Fruit fly (Drosophila melanogaster): ENCODE measurements around the gene Naglu.

Naglu gene

dm6 chr2L:8416350-8417046 is 4.8 kb upstream of the Naglu start (continued):
- TF ChIP-seq ttk (GFP tag; IDR thresholded peaks at IDR 0.05) (no peak), psq (GFP tag; optimal IDR thresholded peaks at IDR 0.05) (peak; percentile 69), Dref (GFP tag; IDR thresholded peaks at IDR 0.05) (no peak), HLH4C (GFP tag; IDR thresholded peaks at IDR 0.05; ENCODE audit: partially characterized antibody) (0 out of 3 replicates have a peak, but pooled peaks have one; percentile 34), Tbp (GFP tag; optimal IDR thresholded peaks at IDR 0.05) (no peak), CG8944 (GFP tag; optimal IDR thresholded peaks at IDR 0.05) (no peak), NC2β (GFP tag; optimal IDR thresholded peaks at IDR 0.05) (no peak), fd3F (GFP tag; optimal IDR thresholded peaks at IDR 0.05) (no peak), CG3163 (GFP tag; optimal IDR thresholded peaks at IDR 0.05) (no peak), tup (GFP tag; optimal IDR thresholded peaks at IDR 0.05) (no peak), usp (GFP tag; optimal IDR thresholded peaks at IDR 0.05) (no peak), CG15696 (tag; optimal IDR thresholded peaks at IDR 0.05) (peak; percentile 32), mirr (GFP tag; optimal IDR thresholded peaks at IDR 0.05) (no peak), vnd (GFP tag; IDR thresholded peaks at IDR 0.05; ENCODE audit: partially characterized antibody) (no peak), Xbp1 (GFP tag; optimal IDR thresholded peaks at IDR 0.05) (peak; percentile 3), CG14014 (GFP tag; IDR thresholded peaks at IDR 0.05) (no peak), Dek (tag; optimal IDR thresholded peaks at IDR 0.05) (no peak), CG9437 (GFP tag; optimal IDR thresholded peaks at IDR 0.05) (no peak), Opbp (GFP tag; IDR thresholded peaks at IDR 0.05; ENCODE audit: partially characterized antibody) (peak; percentile 11; the same call in 1 of the 3 replicates), Blimp-1 (GFP tag; optimal IDR thresholded peaks at IDR 0.05) (no peak), amos (GFP tag; IDR thresholded peaks at IDR 0.05; ENCODE audit: partially characterized antibody) (0 out of 2 replicates have a peak, but pooled peaks have one; percentile 17), CG2202 (tag; optimal IDR thresholded peaks at IDR 0.05) (no peak), HmgD (GFP tag; optimal IDR thresholded peaks at IDR 0.05) (peak; percentile 57), CG9797 (GFP tag; optimal IDR thresholded peaks at IDR 0.05) (no peak), ro (GFP tag; IDR thresholded peaks at IDR 0.05) (no peak), tin (GFP tag; optimal IDR thresholded peaks at IDR 0.05) (peak; percentile 5), ranshi (GFP tag; IDR thresholded peaks at IDR 0.05) (no peak), Ets65A (GFP tag) (peak; percentile 62), nerfin-1 (tag; optimal IDR thresholded peaks at IDR 0.05) (peak; percentile 2), CG1647 (GFP tag; optimal IDR thresholded peaks at IDR 0.05) (no peak), CG34224 (GFP tag; IDR thresholded peaks at IDR 0.05; ENCODE audit: partially characterized antibody) (no peak), CG9932 (GFP tag; IDR thresholded peaks at IDR 0.05) (peak; percentile 31; the same call in 1 of the 2 replicates), Optix (GFP tag; IDR thresholded peaks at IDR 0.05) (no peak), CG6654 (GFP tag; optimal IDR thresholded peaks at IDR 0.05) (no peak), stwl (tag; optimal IDR thresholded peaks at IDR 0.05) (peak; percentile 6), Neu2 (GFP tag; optimal IDR thresholded peaks at IDR 0.05; ENCODE audit: borderline replicate concordance) (no peak), nerfin-2 (GFP tag; IDR thresholded peaks at IDR 0.05; ENCODE audit: partially characterized antibody) (no peak), E2f1 (GFP tag; IDR thresholded peaks at IDR 0.05) (no peak), D19B (GFP tag; optimal IDR thresholded peaks at IDR 0.05) (no peak), CG31388 (GFP tag; optimal IDR thresholded peaks at IDR 0.05) (no peak), CG3838 (GFP tag; optimal IDR thresholded peaks at IDR 0.05) (no peak), grn (GFP tag; optimal IDR thresholded peaks at IDR 0.05) (no peak), Pdp1 (GFP tag; optimal IDR thresholded peaks at IDR 0.05) (no peak), slp2 (GFP tag; optimal IDR thresholded peaks at IDR 0.05) (no peak), CG11504 (tag; optimal IDR thresholded peaks at IDR 0.05) (no peak), pb (GFP tag; optimal IDR thresholded peaks at IDR 0.05) (no peak), CG10565 (GFP tag; optimal IDR thresholded peaks at IDR 0.05) (no peak), Ets97D (GFP tag; optimal IDR thresholded peaks at IDR 0.05) (peak; percentile 4), croc (GFP tag; conservative IDR thresholded peaks at IDR 0.05) (no peak), Taf1 (GFP tag; IDR thresholded peaks at IDR 0.05) (no peak)

Data from whole organism, embryonic.